Worm (Caenorhabditis elegans): ENCODE measurements around the gene set-8.

ce11 chrX:13444267-13444666, 2.3 kb upstream of the set-8 start:
- TF ChIP-seq nhr-76 (tag; optimal IDR thresholded peaks at IDR 0.05) (no peak), lsy-2 (tag; optimal IDR thresholded peaks at IDR 0.05) (no peak), nhr-237 (tag; optimal IDR thresholded peaks at IDR 0.05) (no peak), pha-4 (tag; optimal IDR thresholded peaks at IDR 0.05) (no peak), elt-3 (tag; optimal IDR thresholded peaks at IDR 0.05) (no peak), unc-62 (GFP tag; optimal IDR thresholded peaks at IDR 0.05) (no peak), snpc-4 (tag; optimal IDR thresholded peaks at IDR 0.05) (no peak), unc-120 (tag; optimal IDR thresholded peaks at IDR 0.05; ENCODE audit: poor library complexity, severe bottlenecking) (no peak), ztf-11 (tag; optimal IDR thresholded peaks at IDR 0.05) (no peak), sptf-1 (tag; optimal IDR thresholded peaks at IDR 0.05) (no peak), mab-5 (tag; optimal IDR thresholded peaks at IDR 0.05) (no peak), mep-1 (tag; optimal IDR thresholded peaks at IDR 0.05) (no peak), nhr-12 (tag; optimal IDR thresholded peaks at IDR 0.05) (no peak)

All from whole organism, mixed stage, embryonic.